Worm (Caenorhabditis elegans) whole organism, young adult: ENCODE results near the gene F38A5.8.

Experiments
- B0261.1 ChIP-seq: sonication (generic microtip); optimal IDR thresholded peaks from 2 replicates; lab custom pipeline; 2016; ENCODE audit warnings: mild to moderate bottlenecking, missing genetic modification characterization, moderate library complexity, missing compliant biosample characterization
- F57A8.1 ChIP-seq: fragments of 200-800 bp; sonication (Bioruptor generic); optimal IDR thresholded peaks from 2 replicates; lab custom pipeline; 2018; ENCODE audit warnings: mild to moderate bottlenecking, missing genetic modification characterization, moderate library complexity, missing compliant biosample characterization
- Y53F4B.3 ChIP-seq: fragments of 200-800 bp; sonication (Bioruptor generic); IDR thresholded peaks from 2 replicates; pipeline ENCODE4 v1.3.6; 2022; ENCODE audit warnings: missing genetic modification reagents, missing genetic modification characterization, missing compliant biosample characterization
- cebp-1 ChIP-seq, 2 experiments: fragments of 200-800 bp in 1 of 2; sonication (Bioruptor generic) in 1 of 2; sonication (generic microtip) in 1 of 2; IDR thresholded peaks in 1 of 2; optimal IDR thresholded peaks in 1 of 2; 2 replicates each; pipeline versions ENCODE4 v1.3.6 to Lab custom; 2017 to 2022; ENCODE audit warnings: missing compliant biosample characterization in 2 of 2, missing genetic modification characterization in 2 of 2, mild to moderate bottlenecking in 1 of 2, missing genetic modification reagents in 1 of 2, moderate library complexity in 1 of 2
- ceh-91 ChIP-seq: fragments of 200-800 bp; sonication (Bioruptor generic); IDR thresholded peaks from 2 replicates; pipeline ENCODE4 v1.3.6; 2022; ENCODE audit warnings: missing genetic modification reagents, missing genetic modification characterization, missing compliant biosample characterization
- dox-1 ChIP-seq: fragments of 200-800 bp; sonication (Bioruptor generic); IDR thresholded peaks from 2 replicates; pipeline ENCODE4 v1.3.6; 2022; ENCODE audit warnings: missing genetic modification reagents, missing genetic modification characterization, missing compliant biosample characterization
- unc-130 ChIP-seq: sonication (generic microtip); optimal IDR thresholded peaks from 2 replicates; lab custom pipeline; 2016; ENCODE audit warnings: missing genetic modification reagents, missing genetic modification characterization, missing compliant biosample characterization
- zfh-2 ChIP-seq: fragments of 200-800 bp; sonication (Bioruptor generic); conservative IDR thresholded peaks from 2 replicates; pipeline ENCODE4 v1.3.6; 2022; ENCODE audit warnings: missing genetic modification reagents, missing genetic modification characterization, missing compliant biosample characterization

DNA sequence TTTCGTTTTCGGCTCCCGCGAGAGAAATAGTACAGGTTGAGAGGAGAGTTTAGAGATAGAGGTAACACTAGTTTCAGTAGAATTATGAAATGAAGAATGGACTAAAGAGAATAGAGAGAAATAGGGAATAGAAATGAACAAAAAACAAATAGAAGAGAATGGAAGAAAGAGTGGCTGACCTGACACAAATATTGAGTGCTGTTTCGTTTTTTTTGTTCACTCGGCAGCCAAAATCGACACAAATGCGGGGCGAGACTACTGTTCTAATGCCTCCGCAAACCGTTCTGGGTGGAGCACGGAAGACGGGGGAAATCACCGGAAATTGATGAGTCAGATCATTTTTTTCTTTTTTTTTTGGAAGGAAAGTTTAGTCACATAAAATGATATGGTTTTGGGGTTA is 26.9 kb upstream of the F38A5.8 start:
- TF ChIP-seq B0261.1 (no peak), zfh-2 (no peak), F57A8.1 (GFP tag; lab: Kevin White, UChicago) (no peak), Y53F4B.3 (no peak), ceh-91 (GFP tag; lab: Robert Waterston, UW) (no peak), dox-1 (GFP tag; lab: Robert Waterston, UW) (no peak), unc-130 (no peak), cebp-1 (GFP tag; IDR thresholded peaks at IDR 0.05; lab: Robert Waterston, UW) (no peak), cebp-1 (tag; optimal IDR thresholded peaks at IDR 0.05; lab: Kevin White, UChicago) (peak; percentile 47)
